Worm (Caenorhabditis elegans) whole organism, L2 larva: ENCODE data around the gene mrps-18C.

ENCODE experiments used
- ZK546.5 ChIP-seq: sonication (generic microtip); optimal IDR thresholded peaks from 2 replicates; lab custom pipeline; 2017; ENCODE audit warnings: missing biosample characterization, missing genetic modification characterization
- lin-13 ChIP-seq: fragments of 150-350 bp; optimal IDR thresholded peaks from 2 replicates; lab custom pipeline; 2014; ENCODE audit warnings: missing biosample characterization, missing genetic modification reagents, missing genetic modification characterization
- nhr-11 ChIP-seq: fragments of 150-350 bp; optimal IDR thresholded peaks from 2 replicates; lab custom pipeline; 2014; ENCODE audit warnings: missing biosample characterization, missing genetic modification characterization
- zag-1 ChIP-seq: fragments of 150-350 bp; optimal IDR thresholded peaks from 2 replicates; lab custom pipeline; 2014; ENCODE audit warnings: missing biosample characterization, missing genetic modification characterization
- ztf-4 ChIP-seq: fragments of 150-350 bp; optimal IDR thresholded peaks from 2 replicates; lab custom pipeline; 2014; ENCODE audit warnings: missing biosample characterization, missing genetic modification characterization

DNA sequence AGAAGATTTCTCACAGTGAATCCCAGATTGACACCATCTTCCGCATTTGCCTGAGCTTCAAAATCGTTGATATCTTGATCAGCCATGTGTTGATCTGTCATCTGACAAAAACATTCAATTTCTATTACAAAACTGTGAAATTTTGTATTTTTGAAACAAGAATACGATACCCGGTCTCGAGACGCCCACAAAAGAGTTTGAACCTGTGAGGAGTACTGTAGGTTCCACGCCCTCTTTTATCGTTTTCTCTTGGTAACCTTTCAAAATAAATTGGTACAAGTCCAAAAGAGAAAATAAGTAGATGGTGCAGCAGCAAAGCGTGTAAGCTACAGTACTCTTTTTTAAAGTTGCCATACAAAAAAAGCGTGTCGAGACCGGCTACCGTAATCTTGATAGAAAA, 25.4 kb upstream of the mrps-18C start, which contains the start of gene F26F4.12:
- TF ChIP-seq ZK546.5 (tag; lab: Kevin White, UChicago) (no peak), lin-13 (GFP tag; lab: Kevin White, UChicago) (no peak), zag-1 (no peak), nhr-11 (tag; lab: Kevin White, UChicago) (no peak), ztf-4 (no peak)
